Worm (Caenorhabditis elegans): ENCODE measurements around the gene ceeh-1.

DNA sequence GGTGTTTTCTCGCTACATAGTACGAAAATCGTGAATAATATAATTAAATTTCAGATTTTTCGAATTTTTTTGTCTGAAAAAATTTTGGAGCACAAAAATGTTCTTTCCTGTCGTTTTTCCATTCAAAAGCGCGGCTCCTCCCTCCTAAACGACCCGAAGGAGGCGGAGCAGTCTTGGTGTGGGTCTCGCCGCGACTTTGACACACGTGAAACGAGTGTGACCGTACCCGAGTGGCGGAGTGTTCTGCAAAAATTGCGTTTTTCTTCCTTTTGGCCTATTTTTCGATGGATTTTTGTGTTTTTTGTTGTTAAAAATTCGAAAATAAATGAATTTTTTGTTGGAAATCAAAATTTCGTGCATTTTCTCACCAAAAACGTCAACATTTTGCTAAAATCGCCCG, 38.5 kb downstream of the ceeh-1 start, which contains the start of gene snt-2:
- TF ChIP-seq fos-1 (tag; optimal IDR thresholded peaks at IDR 0.05) (no peak), lim-7 (GFP tag; IDR thresholded peaks at IDR 0.05) (no peak), Y48G9A.11 (GFP tag; IDR thresholded peaks at IDR 0.05) (peak; percentile 61; the same call in 1 of the 2 replicates), pha-4 (GFP tag; IDR thresholded peaks at IDR 0.05) (no peak), pha-4 (tag; optimal IDR thresholded peaks at IDR 0.05) (no peak), rbr-2 (tag; optimal IDR thresholded peaks at IDR 0.05) (peak; percentile 78), nhr-6 (tag; optimal IDR thresholded peaks at IDR 0.05) (peak; percentile 71), unc-39 (tag; optimal IDR thresholded peaks at IDR 0.05) (no peak), tra-1 (GFP tag; IDR thresholded peaks at IDR 0.05) (no peak), arid-1 (GFP tag; conservative IDR thresholded peaks at IDR 0.05) (0 out of 2 replicates have a peak, but pooled peaks have one; percentile 32), skn-1 (tag; optimal IDR thresholded peaks at IDR 0.05) (no peak), dpl-1 (GFP tag; optimal IDR thresholded peaks at IDR 0.05) (peak; percentile 81)
